Worm (Caenorhabditis elegans): ENCODE data around the gene F11G11.13.

The F11G11.13 gene

DNA sequence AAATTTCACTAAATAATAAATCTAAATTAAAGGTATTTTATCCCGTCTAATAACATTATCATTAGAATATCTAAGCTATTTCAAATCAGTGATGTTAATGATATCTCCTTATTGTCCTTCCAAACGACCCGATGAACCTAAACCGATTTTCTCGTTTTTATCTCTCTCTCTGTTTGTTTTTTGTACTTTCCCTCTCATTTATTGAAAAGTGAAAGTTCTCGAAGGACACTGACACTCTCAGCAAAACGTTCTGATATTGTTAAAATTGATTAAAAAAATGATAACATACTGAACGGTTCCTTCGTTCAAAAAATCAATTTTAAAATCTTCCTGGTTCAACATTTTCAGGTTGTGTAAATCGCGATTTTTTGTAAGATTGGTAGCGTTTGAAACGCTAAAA, at the start of gene F11G11.13:
TSS of gene F11G11.13 (minus strand) at position 89 of the 400 bp plus-strand sequence.
- no peak for TF ChIP-seq cebp-1 (GFP tag; IDR thresholded peaks at IDR 0.05)
- TF ChIP-seq cebp-1 (tag; optimal IDR thresholded peaks at IDR 0.05): no peak
- TF ChIP-seq lin-40 (tag; optimal IDR thresholded peaks at IDR 0.05): peak; percentile 16

DNA sequence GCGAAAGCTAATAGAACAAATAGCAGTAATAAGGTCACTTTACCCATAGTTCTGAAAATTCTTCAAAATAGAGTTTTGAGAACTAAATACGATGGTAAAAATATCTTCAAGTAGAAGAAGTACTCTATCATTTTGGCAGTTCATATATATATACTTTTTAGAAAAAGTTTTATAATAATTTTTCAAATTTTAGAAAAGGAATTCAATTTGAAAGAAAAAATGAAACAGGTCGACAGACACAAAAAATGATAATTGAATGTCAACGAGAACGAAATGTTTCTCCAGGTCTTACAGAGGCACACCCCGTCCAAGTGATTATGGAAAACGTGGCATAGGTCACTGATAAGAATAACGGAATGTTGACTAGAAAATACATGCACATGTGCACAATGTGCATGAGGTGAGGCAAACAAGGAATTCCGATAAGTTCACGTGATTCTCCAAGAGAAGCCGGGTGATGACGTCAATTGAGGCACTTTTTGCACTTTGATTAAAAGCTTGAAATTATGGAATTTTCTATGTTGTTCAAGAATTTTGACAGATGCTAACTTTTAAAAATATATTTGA, 49.3 kb upstream of the F11G11.13 start, which contains the start of gene aagr-2:
TSS of gene aagr-2 (minus strand) at position 51 of the 567 bp plus-strand sequence.
- no peak for TF ChIP-seq lsy-27 (tag; optimal IDR thresholded peaks at IDR 0.05; ENCODE audit: borderline replicate concordance, insufficient read depth)
- peak; percentile 44 for TF ChIP-seq ets-4 (GFP tag; optimal IDR thresholded peaks at IDR 0.05)
- TF ChIP-seq hlh-12 (tag; optimal IDR thresholded peaks at IDR 0.05): no peak
- TF ChIP-seq hmg-20 (GFP tag; IDR thresholded peaks at IDR 0.05): no peak
- no peak for TF ChIP-seq dox-1 (GFP tag; IDR thresholded peaks at IDR 0.05)
- no peak for TF ChIP-seq lin-26 (GFP tag; IDR thresholded peaks at IDR 0.05)
- TF ChIP-seq hrde-1 (tag; optimal IDR thresholded peaks at IDR 0.05; ENCODE audit: borderline replicate concordance): no peak
- no peak for TF ChIP-seq B0261.1 (tag; optimal IDR thresholded peaks at IDR 0.05)
- TF ChIP-seq egrh-3 (GFP tag; IDR thresholded peaks at IDR 0.05): no peak
- no peak for TF ChIP-seq cebp-1 (GFP tag; IDR thresholded peaks at IDR 0.05)
- peak; percentile 60 for TF ChIP-seq cebp-1 (tag; optimal IDR thresholded peaks at IDR 0.05)
- no peak for TF ChIP-seq aptf-2 (GFP tag; conservative IDR thresholded peaks at IDR 0.05)
- TF ChIP-seq nfyb-1 (GFP tag; IDR thresholded peaks at IDR 0.05): peak; percentile 22; the same call in 1 of the 2 replicates
- TF ChIP-seq mes-4 (tag; optimal IDR thresholded peaks at IDR 0.05): no peak
- TF ChIP-seq him-1 (tag; optimal IDR thresholded peaks at IDR 0.05): no peak
- TF ChIP-seq B0336.3 (GFP tag; IDR thresholded peaks at IDR 0.05): peak; percentile 25; the same call in 1 of the 2 replicates
- TF ChIP-seq lin-35 (GFP tag; optimal IDR thresholded peaks at IDR 0.05): no peak
- no peak for TF ChIP-seq madf-8 (GFP tag; conservative IDR thresholded peaks at IDR 0.05)
- no peak; the same call in 1 of the 2 replicates for TF ChIP-seq ekl-4 (GFP tag; IDR thresholded peaks at IDR 0.05)
- TF ChIP-seq let-607 (tag; optimal IDR thresholded peaks at IDR 0.05): peak; percentile 36 to 64
- no peak for TF ChIP-seq Y56A3A.18 (GFP tag; IDR thresholded peaks at IDR 0.05)
- no peak for TF ChIP-seq rpc-1 (optimal IDR thresholded peaks at IDR 0.05)
- no peak for TF ChIP-seq rpc-1 (tag; optimal IDR thresholded peaks at IDR 0.05)
- TF ChIP-seq T26A5.8 (tag; optimal IDR thresholded peaks at IDR 0.05): no peak
- TF ChIP-seq Y95B8A.8 (GFP tag; IDR thresholded peaks at IDR 0.05): 0 out of 2 replicates have a peak, but pooled peaks have one; percentile 8
- TF ChIP-seq nhr-80 (tag; optimal IDR thresholded peaks at IDR 0.05): peak; percentile 94
- no peak for TF ChIP-seq nfya-2 (GFP tag; IDR thresholded peaks at IDR 0.05)
- no peak for TF ChIP-seq attf-5 (GFP tag; optimal IDR thresholded peaks at IDR 0.05)
- TF ChIP-seq tbx-9 (tag; optimal IDR thresholded peaks at IDR 0.05; ENCODE audit: borderline replicate concordance): no peak
- no peak for TF ChIP-seq fkh-3 (tag; optimal IDR thresholded peaks at IDR 0.05)
- no peak for TF ChIP-seq zim-3 (tag; optimal IDR thresholded peaks at IDR 0.05)
- peak; percentile 92 for TF ChIP-seq atf-7 (tag; optimal IDR thresholded peaks at IDR 0.05)
- no peak for TF ChIP-seq rec-8 (tag; optimal IDR thresholded peaks at IDR 0.05)
- no peak for TF ChIP-seq Y53F4B.3 (GFP tag; IDR thresholded peaks at IDR 0.05)
- no peak for TF ChIP-seq B0019.2 (GFP tag; conservative IDR thresholded peaks at IDR 0.05)
- no peak for TF ChIP-seq B0035.1 (tag; optimal IDR thresholded peaks at IDR 0.05)
- TF ChIP-seq K11D2.4 (GFP tag; IDR thresholded peaks at IDR 0.05): no peak
- no peak for TF ChIP-seq D2030.7 (GFP tag; IDR thresholded peaks at IDR 0.05)
- no peak for TF ChIP-seq snpc-3.4 (tag; optimal IDR thresholded peaks at IDR 0.05)
- TF ChIP-seq rcor-1 (GFP tag; IDR thresholded peaks at IDR 0.05): no peak
- TF ChIP-seq tlf-1 (GFP tag; optimal IDR thresholded peaks at IDR 0.05): no peak
- no peak for TF ChIP-seq T07F8.4 (tag; optimal IDR thresholded peaks at IDR 0.05)
- TF ChIP-seq ztf-28 (GFP tag; IDR thresholded peaks at IDR 0.05): no peak
- TF ChIP-seq xnd-1 (tag; optimal IDR thresholded peaks at IDR 0.05): no peak
- TF ChIP-seq attf-3 (GFP tag; conservative IDR thresholded peaks at IDR 0.05): no peak

All from whole organism, young adult.